Fruit fly (Drosophila melanogaster) whole organism, adult: ENCODE results near the gene CG17075.

Experiments
- CG11617 ChIP-seq: fragments of 200-800 bp; sonication (Bioruptor generic); optimal IDR thresholded peaks from 2 replicates; lab custom pipeline; 2017; ENCODE audit warnings: mild to moderate bottlenecking, missing biosample characterization, missing genetic modification reagents, missing genetic modification characterization
- CG12768 ChIP-seq: fragments of 200-800 bp; sonication (Bioruptor generic); optimal IDR thresholded peaks from 2 replicates; lab custom pipeline; 2017; ENCODE audit warnings: missing biosample characterization, missing genetic modification characterization, mild to moderate bottlenecking, moderate library complexity, missing genetic modification reagents
- CG14711 ChIP-seq: fragments of 200-800 bp; sonication (Bioruptor generic); optimal IDR thresholded peaks from 2 replicates; lab custom pipeline; 2018; ENCODE audit warnings: missing biosample characterization, mild to moderate bottlenecking, missing genetic modification characterization, moderate library complexity
- CG1620 ChIP-seq: fragments of 200-800 bp; sonication (Bioruptor generic); optimal IDR thresholded peaks from 2 replicates; lab custom pipeline; 2016; ENCODE audit warnings: missing biosample characterization, missing genetic modification characterization
- CG33017 ChIP-seq: fragments of 200-800 bp; sonication (Bioruptor generic); optimal IDR thresholded peaks from 2 replicates; lab custom pipeline; 2018; ENCODE audit warnings: missing biosample characterization, mild to moderate bottlenecking, missing genetic modification characterization, moderate library complexity
- CG5204 ChIP-seq: fragments of 200-800 bp; sonication (Bioruptor generic); optimal IDR thresholded peaks from 2 replicates; lab custom pipeline; 2016; ENCODE audit warnings: missing biosample characterization, missing genetic modification characterization
- CG7045 ChIP-seq: fragments of 200-800 bp; sonication (Bioruptor generic); optimal IDR thresholded peaks from 2 replicates; lab custom pipeline; 2017; ENCODE audit warnings: missing biosample characterization, mild to moderate bottlenecking, missing genetic modification characterization
- CG7101 ChIP-seq: fragments of 200-800 bp; sonication (Bioruptor generic); optimal IDR thresholded peaks from 2 replicates; lab custom pipeline; 2018; ENCODE audit warnings: missing biosample characterization, mild to moderate bottlenecking, missing genetic modification characterization, moderate library complexity
- Clk ChIP-seq: fragments of 200-800 bp; sonication (Bioruptor generic); optimal IDR thresholded peaks from 2 replicates; lab custom pipeline; 2017; ENCODE audit warnings: missing biosample characterization, missing genetic modification characterization
- Crg-1 ChIP-seq: fragments of 200-800 bp; sonication (Bioruptor generic); optimal IDR thresholded peaks from 2 replicates; lab custom pipeline; 2016; ENCODE audit warnings: missing biosample characterization, missing genetic modification characterization
- Hr96 ChIP-seq: fragments of 200-800 bp; sonication (Bioruptor generic); optimal IDR thresholded peaks from 2 replicates; lab custom pipeline; 2016; ENCODE audit warnings: missing biosample characterization, missing genetic modification characterization
- Mnt ChIP-seq: fragments of 200-800 bp; sonication (Bioruptor generic); optimal IDR thresholded peaks from 2 replicates; lab custom pipeline; 2016; ENCODE audit warnings: missing biosample characterization, mild to moderate bottlenecking, missing genetic modification characterization
- bab1 ChIP-seq: fragments of 200-800 bp; sonication (Bioruptor generic); optimal IDR thresholded peaks from 3 replicates; lab custom pipeline; 2019; ENCODE audit warnings: missing biosample characterization, mild to moderate bottlenecking, missing genetic modification characterization, moderate library complexity
- cic ChIP-seq: fragments of 200-800 bp; sonication (Bioruptor generic); optimal IDR thresholded peaks from 2 replicates; lab custom pipeline; 2017; ENCODE audit warnings: missing biosample characterization, mild to moderate bottlenecking, missing genetic modification characterization, moderate library complexity
- cnc ChIP-seq, 2 experiments: fragments of >200 bp; optimal IDR thresholded peaks; 2 replicates each; lab custom pipeline; 2017
- kay ChIP-seq: fragments of 200-800 bp; sonication (Bioruptor generic); peaks from one replicate; lab custom pipeline; 2016; ENCODE audit warnings: missing biosample characterization, missing genetic modification characterization, borderline replicate concordance
- ovo ChIP-seq: fragments of 200-800 bp; sonication (Bioruptor generic); optimal IDR thresholded peaks from 2 replicates; lab custom pipeline; 2016; ENCODE audit warnings: missing biosample characterization, missing genetic modification characterization
- pad ChIP-seq: fragments of 200-800 bp; sonication (Bioruptor generic); optimal IDR thresholded peaks from 3 replicates; lab custom pipeline; 2017; ENCODE audit warnings: missing biosample characterization, missing genetic modification characterization, mild to moderate bottlenecking, moderate library complexity, missing genetic modification reagents
- tj ChIP-seq: fragments of 200-800 bp; sonication (Bioruptor generic); optimal IDR thresholded peaks from 3 replicates; lab custom pipeline; 2017; ENCODE audit warnings: missing biosample characterization, mild to moderate bottlenecking, missing genetic modification characterization, moderate library complexity
- toe ChIP-seq: fragments of 200-800 bp; sonication (Bioruptor generic); optimal IDR thresholded peaks from 2 replicates; lab custom pipeline; 2016; ENCODE audit warnings: missing biosample characterization, missing genetic modification characterization

CG17075 gene

dm6 chr2L:246656-247340 is 20.5 kb downstream of the CG17075 start:
- TF ChIP-seq CG33017 (tag; lab: Kevin White, UChicago), result no peak
- TF ChIP-seq CG5204, result no peak
- peak; percentile 4 for TF ChIP-seq CG7045
- no peak for TF ChIP-seq ovo (GFP tag; lab: Kevin White, UChicago)
- TF ChIP-seq CG11617 (GFP tag; lab: Kevin White, UChicago), result peak; percentile 61
- TF ChIP-seq cic (GFP tag; lab: Kevin White, UChicago), result peak; percentile 49
- TF ChIP-seq Mnt (GFP tag; lab: Kevin White, UChicago), result peak; percentile 78
- peak; percentile 68 for TF ChIP-seq tj
- TF ChIP-seq Clk (GFP tag; lab: Kevin White, UChicago), result no peak
- TF ChIP-seq cnc (optimal IDR thresholded peaks at IDR 0.05; lab: Kevin White, UChicago), result no peak
- TF ChIP-seq Crg-1 (GFP tag; lab: Kevin White, UChicago), result peak; percentile 2
- TF ChIP-seq toe (GFP tag; lab: Kevin White, UChicago), result no peak
- TF ChIP-seq Hr96 (GFP tag; lab: Kevin White, UChicago), result no peak
- TF ChIP-seq pad, result no peak
- TF ChIP-seq CG12768 (GFP tag; lab: Kevin White, UChicago), result peak; percentile 21
- no peak for TF ChIP-seq bab1 (GFP tag; lab: Kevin White, UChicago)
- TF ChIP-seq CG1620 (GFP tag; lab: Kevin White, UChicago), result no peak
- TF ChIP-seq CG14711 (tag; lab: Kevin White, UChicago), result no peak
- TF ChIP-seq CG7101, result no peak

- TF ChIP-seq pad (no peak), ovo (GFP tag; lab: Kevin White, UChicago) (no peak), Clk (GFP tag; lab: Kevin White, UChicago) (no peak), CG1620 (GFP tag; lab: Kevin White, UChicago) (no peak), cnc (optimal IDR thresholded peaks at IDR 0.05; lab: Kevin White, UChicago) (no peak), tj (no peak), CG7101 (no peak), CG7045 (no peak), CG12768 (GFP tag; lab: Kevin White, UChicago) (no peak), CG14711 (tag; lab: Kevin White, UChicago) (no peak), Mnt (GFP tag; lab: Kevin White, UChicago) (no peak), Crg-1 (GFP tag; lab: Kevin White, UChicago) (no peak), kay (GFP tag; lab: Kevin White, UChicago) (no peak)
These were observed 22.7 kb downstream of the CG17075 start for dm6 chr2L:244559-244958.

DNA sequence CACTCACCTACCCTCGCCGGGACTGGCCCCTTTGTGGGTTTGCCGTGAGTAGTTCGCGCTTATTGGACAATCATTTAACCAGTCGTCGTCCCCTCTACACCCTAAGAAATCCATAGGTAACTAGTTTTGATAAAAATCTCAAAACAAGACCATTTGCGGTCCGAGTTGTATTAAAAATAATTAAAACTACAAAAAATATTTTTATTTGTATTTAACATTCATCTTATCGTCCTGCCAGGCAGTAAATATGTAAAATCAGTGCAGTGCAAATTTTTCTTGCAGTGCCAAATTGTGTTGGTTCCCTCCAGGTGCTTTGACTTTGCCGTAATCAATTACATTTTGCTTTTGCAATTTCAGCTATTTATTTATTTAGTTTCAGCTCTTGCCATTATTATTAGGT is 23.5 kb downstream of the CG17075 start:
- TF ChIP-seq kay (GFP tag; lab: Kevin White, UChicago) (no peak), CG5204 (no peak), toe (GFP tag; lab: Kevin White, UChicago) (no peak), Hr96 (GFP tag; lab: Kevin White, UChicago) (no peak), ovo (GFP tag; lab: Kevin White, UChicago) (no peak), cnc (optimal IDR thresholded peaks at IDR 0.05; lab: Kevin White, UChicago) (no peak), CG7045 (no peak)

dm6 chr2L:243123-243522 is 24.2 kb downstream of the CG17075 start:
- TF ChIP-seq cnc (optimal IDR thresholded peaks at IDR 0.05; lab: Kevin White, UChicago) (no peak), CG12768 (GFP tag; lab: Kevin White, UChicago) (no peak), ovo (GFP tag; lab: Kevin White, UChicago) (no peak), CG33017 (tag; lab: Kevin White, UChicago) (no peak), CG1620 (GFP tag; lab: Kevin White, UChicago) (no peak), toe (GFP tag; lab: Kevin White, UChicago) (no peak), CG7045 (no peak), CG7101 (no peak), CG11617 (GFP tag; lab: Kevin White, UChicago) (no peak), Crg-1 (GFP tag; lab: Kevin White, UChicago) (no peak), tj (no peak), CG14711 (tag; lab: Kevin White, UChicago) (no peak), bab1 (GFP tag; lab: Kevin White, UChicago) (no peak), Clk (GFP tag; lab: Kevin White, UChicago) (no peak)

DNA sequence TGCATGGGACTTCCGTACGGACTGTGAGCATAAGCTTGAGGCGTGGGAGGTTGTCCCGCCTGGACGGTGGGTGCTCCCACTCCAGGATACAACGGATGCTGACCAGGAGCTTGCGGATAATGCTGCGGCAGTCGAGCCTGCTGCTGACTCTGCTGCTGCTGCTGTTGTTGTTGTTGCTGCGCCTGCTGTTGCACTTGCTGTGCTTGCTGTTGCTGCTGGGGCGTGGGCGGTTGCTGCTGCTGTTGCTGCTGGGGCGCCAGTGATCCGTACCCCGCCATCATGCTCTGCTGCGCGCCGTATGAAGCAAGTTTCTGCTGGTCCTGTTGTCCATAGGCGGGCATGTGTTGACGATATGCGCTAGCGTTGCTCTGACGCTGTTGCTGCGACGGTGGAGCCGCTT is 25.9 kb downstream of the CG17075 start:
- TF ChIP-seq pad, result no peak
- no peak for TF ChIP-seq Clk (GFP tag; lab: Kevin White, UChicago)
- no peak for TF ChIP-seq CG12768 (GFP tag; lab: Kevin White, UChicago)
- TF ChIP-seq CG5204, result no peak
- no peak for TF ChIP-seq CG7101
- no peak for TF ChIP-seq CG1620 (GFP tag; lab: Kevin White, UChicago)
- no peak for TF ChIP-seq Mnt (GFP tag; lab: Kevin White, UChicago)
- TF ChIP-seq bab1 (GFP tag; lab: Kevin White, UChicago), result no peak

DNA sequence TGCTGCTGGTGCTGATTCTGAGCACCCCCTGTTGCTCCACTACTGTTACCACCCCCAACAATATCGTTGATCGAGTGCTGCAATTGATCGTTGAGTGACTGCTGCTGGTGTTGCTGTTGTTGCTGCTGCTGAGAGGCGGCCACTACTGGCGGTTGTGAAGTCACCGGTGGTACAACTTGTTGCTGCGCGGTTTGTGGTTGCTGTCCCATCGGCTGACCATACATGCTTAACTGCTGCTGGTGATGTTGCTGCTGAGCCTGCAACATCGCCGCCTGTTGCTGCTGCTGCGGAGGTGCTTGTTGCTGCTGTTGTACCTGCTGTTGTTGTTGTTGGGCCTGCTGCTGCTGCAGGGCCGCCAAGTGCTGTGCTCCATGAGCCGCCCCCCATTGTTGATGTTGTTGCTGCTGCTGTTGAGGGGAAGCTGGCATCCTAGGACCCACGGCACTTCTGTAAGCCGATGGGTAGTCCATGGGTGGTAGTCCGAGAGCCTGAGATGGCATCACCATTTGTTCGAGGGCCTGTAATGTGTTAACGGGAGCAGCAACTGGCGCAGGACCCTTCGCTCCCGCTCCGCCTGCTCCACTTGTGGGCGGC is 27.0 kb downstream of the CG17075 start:
- TF ChIP-seq ovo (GFP tag; lab: Kevin White, UChicago), result no peak
- TF ChIP-seq tj, result no peak
- no peak for TF ChIP-seq Hr96 (GFP tag; lab: Kevin White, UChicago)
- no peak for TF ChIP-seq cnc (optimal IDR thresholded peaks at IDR 0.05; lab: Kevin White, UChicago)
- no peak for TF ChIP-seq cic (GFP tag; lab: Kevin White, UChicago)
